Worm (Caenorhabditis elegans): ENCODE measurements around the gene F36H9.4.
A peak's percentile ranks its signal among the peaks of the same experiment; 100 is the strongest.

The F36H9.4 gene

DNA sequence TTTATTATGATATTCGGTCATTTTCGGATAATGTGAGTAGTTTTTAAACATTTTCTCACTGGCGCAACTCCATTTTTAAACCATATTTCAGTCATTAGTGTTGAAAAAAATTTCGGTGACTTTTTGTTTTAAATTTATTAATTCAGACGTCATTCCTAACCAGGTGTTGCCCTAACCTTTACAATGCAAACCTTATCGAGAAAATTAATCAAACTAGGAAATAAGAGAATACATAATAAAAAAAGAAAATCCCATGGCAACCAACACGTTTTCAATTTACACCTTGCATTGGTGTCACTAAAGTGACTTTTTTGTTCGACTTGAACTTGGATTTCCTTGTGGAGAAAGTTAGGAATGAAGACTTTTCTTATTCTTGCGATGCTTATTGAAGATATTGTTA is 9.1 kb upstream of the F36H9.4 start, which contains the start of gene F36H9.2:
TSS of gene F36H9.2 (plus strand) at position 301 of the 400 bp plus-strand sequence.
- TF ChIP-seq sma-3 (GFP tag; optimal IDR thresholded peaks at IDR 0.05) (no peak), nhr-10 (tag; optimal IDR thresholded peaks at IDR 0.05) (no peak), zag-1 (tag; optimal IDR thresholded peaks at IDR 0.05) (no peak), mbf-1 (tag; optimal IDR thresholded peaks at IDR 0.05) (no peak), lin-39 (tag; optimal IDR thresholded peaks at IDR 0.05) (no peak), ZK546.5 (tag; optimal IDR thresholded peaks at IDR 0.05) (no peak), peb-1 (tag; optimal IDR thresholded peaks at IDR 0.05) (no peak), lin-13 (GFP tag; optimal IDR thresholded peaks at IDR 0.05) (no peak), gmeb-1 (tag; optimal IDR thresholded peaks at IDR 0.05) (no peak), nhr-12 (tag; optimal IDR thresholded peaks at IDR 0.05) (no peak), dmd-4 (tag; optimal IDR thresholded peaks at IDR 0.05) (no peak), lin-11 (tag; optimal IDR thresholded peaks at IDR 0.05) (no peak), alr-1 (tag; optimal IDR thresholded peaks at IDR 0.05) (no peak), ama-1 (optimal IDR thresholded peaks at IDR 0.05) (no peak), sem-4 (tag; optimal IDR thresholded peaks at IDR 0.05) (no peak), nhr-77 (tag; optimal IDR thresholded peaks at IDR 0.05) (no peak), elt-3 (tag; optimal IDR thresholded peaks at IDR 0.05) (no peak)

DNA sequence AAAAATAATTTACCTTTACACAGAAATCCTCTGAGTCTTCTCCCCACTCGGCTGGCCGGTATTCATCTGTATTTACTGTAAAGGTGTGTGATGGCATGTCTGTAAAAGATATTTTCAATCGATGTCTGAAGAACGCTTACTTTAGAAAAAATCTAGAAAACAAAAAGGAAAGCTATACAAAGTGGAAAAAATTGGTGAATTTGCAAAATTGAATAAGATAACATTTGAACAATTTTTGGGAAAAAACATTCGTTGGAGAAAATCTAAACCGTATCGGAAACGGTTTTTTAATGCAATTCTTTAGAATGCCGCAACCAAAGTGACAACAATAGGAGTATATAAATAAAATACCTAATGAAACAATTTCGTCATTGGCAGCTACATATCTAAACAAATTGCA is 2.9 kb upstream of the F36H9.4 start, which contains the start of gene F36H9.5:
TSS of gene F36H9.5 (minus strand) at position 101 of the 400 bp plus-strand sequence.
- TF ChIP-seq mab-5 (tag; optimal IDR thresholded peaks at IDR 0.05) (no peak), egl-27 (tag; optimal IDR thresholded peaks at IDR 0.05) (no peak), mbf-1 (tag; optimal IDR thresholded peaks at IDR 0.05) (no peak)

- TF ChIP-seq Y55F3AM.14 (GFP tag; optimal IDR thresholded peaks at IDR 0.05) (no peak), gmeb-1 (tag; optimal IDR thresholded peaks at IDR 0.05) (no peak), elt-1 (tag; optimal IDR thresholded peaks at IDR 0.05) (no peak), unc-39 (tag; optimal IDR thresholded peaks at IDR 0.05) (no peak), peb-1 (tag; optimal IDR thresholded peaks at IDR 0.05) (no peak), C34F6.9 (tag; optimal IDR thresholded peaks at IDR 0.05) (no peak), nhr-23 (tag; optimal IDR thresholded peaks at IDR 0.05) (no peak), R02D3.7 (tag; optimal IDR thresholded peaks at IDR 0.05) (no peak), aly-2 (tag; optimal IDR thresholded peaks at IDR 0.05) (no peak), sma-3 (GFP tag; optimal IDR thresholded peaks at IDR 0.05) (no peak), nhr-6 (tag; optimal IDR thresholded peaks at IDR 0.05) (no peak), ceh-82 (tag; optimal IDR thresholded peaks at IDR 0.05) (no peak), egl-27 (tag; optimal IDR thresholded peaks at IDR 0.05) (no peak), unc-62 (GFP tag; optimal IDR thresholded peaks at IDR 0.05) (no peak)
Observed at ce11 chrV:1779994-1780393, 958 bp upstream of the F36H9.4 start.

DNA sequence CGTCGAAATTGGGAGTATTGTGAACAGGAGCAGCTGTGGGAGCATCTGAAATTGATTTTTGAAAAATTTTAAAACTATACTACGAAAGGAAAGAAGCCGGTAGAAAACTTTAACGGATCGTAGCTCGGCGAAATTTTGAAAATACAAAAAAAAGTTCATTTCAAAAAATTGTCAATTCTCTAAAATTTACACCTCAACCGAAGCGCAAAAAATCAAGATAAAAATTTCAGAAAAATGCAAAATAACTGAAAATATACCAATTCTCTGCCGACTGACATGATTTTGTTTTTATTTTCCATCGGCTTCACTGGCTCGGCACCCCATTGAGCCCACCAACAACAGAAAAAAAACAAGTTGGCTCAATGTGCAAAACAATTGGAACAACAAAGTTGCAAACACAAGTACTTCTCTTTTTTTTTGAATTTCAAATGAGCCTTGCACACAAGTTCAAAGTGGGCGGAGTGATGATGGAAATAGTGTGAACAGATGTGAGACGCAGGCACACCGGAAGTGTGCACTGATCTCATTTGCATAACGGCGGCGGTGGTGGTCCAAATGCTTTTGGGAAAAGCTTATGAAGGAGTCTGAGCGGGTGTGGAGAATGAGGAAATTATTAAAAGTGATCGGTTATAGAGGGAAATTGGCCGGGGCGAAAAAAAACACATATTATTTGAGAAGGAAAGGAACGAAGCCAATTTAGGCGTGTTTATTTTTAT is 4.0 kb downstream of the F36H9.4 start, which contains the start of gene F36H9.7:
TSS of gene F36H9.7 (minus strand) at position 51 of the 716 bp plus-strand sequence.
- TF ChIP-seq nhr-11 (tag; optimal IDR thresholded peaks at IDR 0.05) (no peak), Y55F3AM.14 (GFP tag; optimal IDR thresholded peaks at IDR 0.05) (no peak), crh-2 (tag; optimal IDR thresholded peaks at IDR 0.05) (no peak), nhr-25 (tag; optimal IDR thresholded peaks at IDR 0.05) (no peak), ztf-11 (tag; optimal IDR thresholded peaks at IDR 0.05) (no peak), nhr-6 (tag; optimal IDR thresholded peaks at IDR 0.05) (no peak)

DNA sequence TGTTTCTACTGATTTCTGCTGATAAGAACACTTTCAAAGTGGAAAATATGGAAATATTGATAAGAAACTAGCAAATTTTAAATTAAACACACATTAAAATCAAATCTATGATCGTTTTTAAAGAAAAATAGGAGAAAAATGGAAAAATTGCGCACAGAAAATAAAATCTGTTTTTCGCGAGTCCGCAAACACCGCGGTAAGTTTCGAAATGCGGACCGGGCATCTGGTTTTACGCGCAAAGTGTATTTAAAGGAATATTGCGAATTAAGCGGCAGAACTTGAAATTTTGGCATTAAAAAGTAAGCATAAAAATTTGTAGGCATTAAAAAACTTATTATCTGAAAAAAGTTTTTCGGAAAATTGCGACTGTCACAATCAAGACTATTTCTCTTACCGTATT is 5.9 kb downstream of the F36H9.4 start:
- TF ChIP-seq ztf-11 (tag; optimal IDR thresholded peaks at IDR 0.05) (no peak), alr-1 (tag; optimal IDR thresholded peaks at IDR 0.05) (no peak), mbf-1 (tag; optimal IDR thresholded peaks at IDR 0.05) (no peak), unc-55 (GFP tag; optimal IDR thresholded peaks at IDR 0.05) (peak; percentile 23), lsy-2 (tag; optimal IDR thresholded peaks at IDR 0.05) (peak in 1 of 2 experiments; percentile 45), C34F6.9 (tag; optimal IDR thresholded peaks at IDR 0.05) (peak; percentile 10)

Measured in whole organism, L2 larva.